Fruit fly (Drosophila melanogaster): Measurements from ENCODE around the gene CG11841.
A peak's percentile ranks its signal among the peaks of the same experiment; 100 is the strongest.

CG11841 gene

dm6 chr3R:29039704-29040430 lies 11.0 kb upstream of the CG11841 start (continued):
- TF ChIP-seq CG13894 (tag; optimal IDR thresholded peaks at IDR 0.05) (no peak), Hsf (GFP tag; optimal IDR thresholded peaks at IDR 0.05) (peak; percentile 30), Doc3 (GFP tag; IDR thresholded peaks at IDR 0.05; ENCODE audit: partially characterized antibody) (0 out of 3 replicates have a peak, but pooled peaks have one; percentile 29), CG31365 (tag; optimal IDR thresholded peaks at IDR 0.05) (no peak), cas (GFP tag; IDR thresholded peaks at IDR 0.05) (no peak), Bdp1 (GFP tag; optimal IDR thresholded peaks at IDR 0.05) (peak; percentile 9), Hey (tag; optimal IDR thresholded peaks at IDR 0.05) (no peak), Med (GFP tag) (peak; percentile 90), BtbVII (GFP tag; optimal IDR thresholded peaks at IDR 0.05) (no peak), amos (GFP tag; IDR thresholded peaks at IDR 0.05; ENCODE audit: partially characterized antibody) (peak; percentile 6; the same call in 1 of the 2 replicates), CG3163 (GFP tag; optimal IDR thresholded peaks at IDR 0.05) (peak; percentile 33), Atf-2 (GFP tag; optimal IDR thresholded peaks at IDR 0.05) (no peak), Dref (GFP tag; IDR thresholded peaks at IDR 0.05) (0 out of 2 replicates have a peak, but pooled peaks have one; percentile 16), CG11695 (GFP tag; IDR thresholded peaks at IDR 0.05) (no peak), YL-1 (GFP tag; optimal IDR thresholded peaks at IDR 0.05) (peak; percentile 45), trem (tag; optimal IDR thresholded peaks at IDR 0.05) (peak; percentile 58), CG4854 (GFP tag; optimal IDR thresholded peaks at IDR 0.05) (no peak), sim (GFP tag; IDR thresholded peaks at IDR 0.05) (no peak), pan (optimal IDR thresholded peaks at IDR 0.05) (no peak), pan (GFP tag; optimal IDR thresholded peaks at IDR 0.05 in 1 of 2, IDR thresholded peaks at IDR 0.05 in 1 of 2) (peak in 1 of 2 experiments; percentile 13), CG10462 (GFP tag; optimal IDR thresholded peaks at IDR 0.05) (no peak), CG10979 (tag; optimal IDR thresholded peaks at IDR 0.05) (no peak), Asciz (GFP tag; optimal IDR thresholded peaks at IDR 0.05) (no peak), esg (GFP tag; conservative IDR thresholded peaks at IDR 0.05) (no peak), run (tag; optimal IDR thresholded peaks at IDR 0.05) (no peak), tap (tag; optimal IDR thresholded peaks at IDR 0.05) (no peak), vvl (GFP tag; IDR thresholded peaks at IDR 0.05) (peak; percentile 57), shn (GFP tag; optimal IDR thresholded peaks at IDR 0.05) (peak; percentile 9), CG7928 (GFP tag; optimal IDR thresholded peaks at IDR 0.05) (no peak), MBD-R2 (GFP tag; IDR thresholded peaks at IDR 0.05) (peak; percentile 36), trh (GFP tag; optimal IDR thresholded peaks at IDR 0.05) (no peak), toy (GFP tag; IDR thresholded peaks at IDR 0.05) (no peak), CG17328 (GFP tag; IDR thresholded peaks at IDR 0.05) (no peak), pho (GFP tag; optimal IDR thresholded peaks at IDR 0.05) (peak; percentile 44), CG15011 (GFP tag; optimal IDR thresholded peaks at IDR 0.05) (peak; percentile 4), phol (tag; optimal IDR thresholded peaks at IDR 0.05) (peak; percentile 17), CG17568 (GFP tag; optimal IDR thresholded peaks at IDR 0.05) (no peak), CG11093 (GFP tag; IDR thresholded peaks at IDR 0.05) (no peak), CG15514 (GFP tag; optimal IDR thresholded peaks at IDR 0.05) (peak; percentile 56), Neu2 (GFP tag; optimal IDR thresholded peaks at IDR 0.05; ENCODE audit: borderline replicate concordance) (no peak), CG31224 (GFP tag; IDR thresholded peaks at IDR 0.05) (no peak), hth (optimal IDR thresholded peaks at IDR 0.05) (no peak), dysf (GFP tag; IDR thresholded peaks at IDR 0.05) (0 out of 3 replicates have a peak, but pooled peaks have one; percentile 8), hbn (GFP tag; IDR thresholded peaks at IDR 0.05; ENCODE audit: partially characterized antibody) (no peak), CrebB (tag; optimal IDR thresholded peaks at IDR 0.05) (no peak), mirr (GFP tag; optimal IDR thresholded peaks at IDR 0.05) (no peak), D19B (GFP tag; optimal IDR thresholded peaks at IDR 0.05) (no peak), CG14860 (GFP tag; IDR thresholded peaks at IDR 0.05; ENCODE audit: partially characterized antibody) (no peak), CG15269 (tag; optimal IDR thresholded peaks at IDR 0.05) (no peak), NFAT (GFP tag; IDR thresholded peaks at IDR 0.05) (no peak; the same call in 1 of the 2 replicates)
